Worm (Caenorhabditis elegans): ENCODE measurements around the gene T07A5.7.

- no peak for TF ChIP-seq lin-13 (tag; optimal IDR thresholded peaks at IDR 0.05)
- no peak for TF ChIP-seq ztf-11 (tag; optimal IDR thresholded peaks at IDR 0.05)
- TF ChIP-seq unc-39 (tag; optimal IDR thresholded peaks at IDR 0.05), result no peak
- TF ChIP-seq lsy-2 (tag; optimal IDR thresholded peaks at IDR 0.05), result no peak
- no peak for TF ChIP-seq drap-1 (GFP tag; optimal IDR thresholded peaks at IDR 0.05)
These were observed 52.3 kb downstream of the T07A5.7 start, which contains the start of gene rip-1 for ce11 chrIII:10258641-10259040.
